Worm (Caenorhabditis elegans): Measurements from ENCODE around the gene snb-5.

ce11 chrIII:8227511-8227910, 24.7 kb downstream of the snb-5 start, which contains the start of gene fbxl-1:
- peak; percentile 65 for TF ChIP-seq ets-4 (GFP tag; optimal IDR thresholded peaks at IDR 0.05)
- no peak for TF ChIP-seq aptf-2 (GFP tag; conservative IDR thresholded peaks at IDR 0.05)
- TF ChIP-seq unc-62 (GFP tag; optimal IDR thresholded peaks at IDR 0.05): no peak
- TF ChIP-seq hlh-12 (tag; optimal IDR thresholded peaks at IDR 0.05): no peak
- peak; percentile 16 for TF ChIP-seq atf-7 (tag; optimal IDR thresholded peaks at IDR 0.05)
- TF ChIP-seq gei-17 (GFP tag; optimal IDR thresholded peaks at IDR 0.05): peak; percentile 37
- TF ChIP-seq nhr-80 (tag; optimal IDR thresholded peaks at IDR 0.05): peak; percentile 85
- no peak for TF ChIP-seq aptf-3 (GFP tag; IDR thresholded peaks at IDR 0.05)
- TF ChIP-seq F52B5.7 (tag; optimal IDR thresholded peaks at IDR 0.05): no peak
- TF ChIP-seq nhr-90 (tag; optimal IDR thresholded peaks at IDR 0.05): peak; percentile 47
- TF ChIP-seq ZK185.1 (tag; optimal IDR thresholded peaks at IDR 0.05; ENCODE audit: poor library complexity, severe bottlenecking): peak; percentile 41
